Worm (Caenorhabditis elegans) whole organism, mixed stage, embryonic: Measurements from ENCODE around the gene C16C8.7.

Experiments
- flh-1 ChIP-seq: fragments of 200-800 bp; sonication (Bioruptor generic); optimal IDR thresholded peaks from 2 replicates; lab custom pipeline; 2018; ENCODE audit warnings: mild to moderate bottlenecking, missing genetic modification characterization, moderate library complexity, missing compliant biosample characterization
- ham-2 ChIP-seq: fragments of 200-800 bp; sonication (Bioruptor generic); optimal IDR thresholded peaks from 2 replicates; lab custom pipeline; 2018; ENCODE audit warnings: mild to moderate bottlenecking, missing genetic modification characterization, missing compliant biosample characterization
- lin-32 ChIP-seq: fragments of 200-800 bp; sonication (Bioruptor generic); optimal IDR thresholded peaks from 2 replicates; lab custom pipeline; 2018; ENCODE audit warnings: mild to moderate bottlenecking, missing genetic modification characterization, missing compliant biosample characterization
- lsy-2 ChIP-seq: fragments of 150-350 bp; optimal IDR thresholded peaks from 2 replicates; lab custom pipeline; 2014; ENCODE audit warnings: missing biosample characterization, missing genetic modification characterization
- nhr-2 ChIP-seq: fragments of 150-350 bp; optimal IDR thresholded peaks from 2 replicates; lab custom pipeline; 2014; ENCODE audit warnings: missing biosample characterization, missing genetic modification characterization
- nhr-237 ChIP-seq: fragments of 150-350 bp; optimal IDR thresholded peaks from 2 replicates; lab custom pipeline; 2014; ENCODE audit warnings: missing biosample characterization, missing genetic modification characterization
- nhr-28 ChIP-seq: fragments of 150-350 bp; optimal IDR thresholded peaks from 2 replicates; lab custom pipeline; 2014; ENCODE audit warnings: missing biosample characterization, missing genetic modification characterization
- nhr-76 ChIP-seq: sonication (generic microtip); optimal IDR thresholded peaks from 2 replicates; lab custom pipeline; 2017; ENCODE audit warnings: missing biosample characterization, missing genetic modification characterization
- sem-2 ChIP-seq: fragments of 200-800 bp; sonication (Bioruptor generic); optimal IDR thresholded peaks from 2 replicates; lab custom pipeline; 2018; ENCODE audit warnings: mild to moderate bottlenecking, missing genetic modification characterization, missing compliant biosample characterization
- snpc-4 ChIP-seq: fragments of 150-350 bp; optimal IDR thresholded peaks from 2 replicates; lab custom pipeline; 2014; ENCODE audit warnings: missing biosample characterization, missing genetic modification characterization
- unc-39 ChIP-seq: fragments of 150-350 bp; optimal IDR thresholded peaks from 2 replicates; lab custom pipeline; 2014; ENCODE audit warnings: missing biosample characterization, missing genetic modification characterization

ce11 chrII:3459199-3459598 is 749 bp downstream of the C16C8.7 start:
- TF ChIP-seq nhr-2: no peak
- no peak for TF ChIP-seq sem-2 (GFP tag; lab: Kevin White, UChicago)
- no peak for TF ChIP-seq flh-1
- TF ChIP-seq lsy-2: no peak
- TF ChIP-seq snpc-4 (tag; lab: Kevin White, UChicago): no peak
- no peak for TF ChIP-seq ham-2 (GFP tag; lab: Kevin White, UChicago)
- TF ChIP-seq unc-39 (tag; lab: Kevin White, UChicago): no peak
- TF ChIP-seq nhr-28 (tag; lab: Kevin White, UChicago): no peak
- TF ChIP-seq lin-32 (GFP tag; lab: Kevin White, UChicago): no peak
- TF ChIP-seq nhr-237: no peak
- TF ChIP-seq nhr-76 (tag; lab: Kevin White, UChicago): no peak
